Worm (Caenorhabditis elegans) whole organism, late embryonic: ENCODE data around the gene F59B10.3.

Experiments
- K02D7.2 ChIP-seq: sonication (generic microtip); optimal IDR thresholded peaks from 2 replicates; lab custom pipeline; 2017; ENCODE audit warnings: mild to moderate bottlenecking, missing genetic modification characterization, missing compliant biosample characterization
- che-1 ChIP-seq: sonication (generic microtip); optimal IDR thresholded peaks from 2 replicates; lab custom pipeline; 2016; ENCODE audit warnings: mild to moderate bottlenecking, missing genetic modification characterization, missing compliant biosample characterization
- fkh-10 ChIP-seq: fragments of 150-350 bp; optimal IDR thresholded peaks from 2 replicates; lab custom pipeline; 2014; ENCODE audit warnings: missing biosample characterization, missing genetic modification reagents, missing genetic modification characterization
- hlh-30 ChIP-seq: sonication (generic microtip); optimal IDR thresholded peaks from 2 replicates; lab custom pipeline; 2017; ENCODE audit warnings: antibody characterized with exemption, missing genetic modification characterization, missing compliant biosample characterization; ENCODE audit not compliant: insufficient read depth
- pha-4 ChIP-seq: fragments of 150-350 bp; optimal IDR thresholded peaks from 2 replicates; lab custom pipeline; 2018; ENCODE audit warnings: missing biosample characterization, missing genetic modification reagents, missing genetic modification characterization
- rnt-1 ChIP-seq: sonication (generic microtip); optimal IDR thresholded peaks from 2 replicates; lab custom pipeline; 2016; ENCODE audit warnings: missing genetic modification characterization, missing compliant biosample characterization
- sox-4 ChIP-seq: sonication (generic microtip); optimal IDR thresholded peaks from 2 replicates; lab custom pipeline; 2017; ENCODE audit warnings: mild to moderate bottlenecking, missing genetic modification characterization, inconsistent platforms, missing compliant biosample characterization
- zip-5 ChIP-seq: sonication (generic microtip); optimal IDR thresholded peaks from 2 replicates; lab custom pipeline; 2016; ENCODE audit warnings: missing genetic modification characterization, missing compliant biosample characterization
- ztf-16 ChIP-seq: sonication (generic microtip); optimal IDR thresholded peaks from 2 replicates; lab custom pipeline; 2017; ENCODE audit warnings: missing genetic modification characterization, missing compliant biosample characterization

DNA sequence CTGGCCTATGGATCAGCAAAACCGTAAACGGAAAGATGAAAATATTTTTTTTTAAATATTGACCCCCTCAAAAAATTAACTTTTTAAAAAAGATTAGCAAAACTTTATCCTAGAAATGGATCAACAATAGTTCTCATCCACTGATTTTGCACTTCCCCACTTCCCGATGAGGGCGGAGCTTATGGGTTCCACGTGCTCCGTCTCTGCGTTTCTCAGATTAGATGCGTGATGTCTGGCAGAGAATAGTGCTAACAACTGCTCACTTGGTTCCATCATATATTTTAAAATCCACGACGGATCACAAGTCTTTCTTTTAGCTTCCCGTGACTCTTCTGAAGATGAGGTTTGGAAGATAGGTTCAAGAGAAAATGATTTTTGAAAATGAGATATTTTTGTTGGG, 48.0 kb downstream of the F59B10.3 start:
- TF ChIP-seq ztf-16 (tag; lab: Kevin White, UChicago) = no peak
- no peak for TF ChIP-seq pha-4 (tag; lab: Kevin White, UChicago)
- no peak for TF ChIP-seq rnt-1 (tag; lab: Kevin White, UChicago)
- no peak for TF ChIP-seq fkh-10 (GFP tag; lab: Kevin White, UChicago)
- no peak for TF ChIP-seq K02D7.2 (tag; lab: Kevin White, UChicago)
- no peak for TF ChIP-seq sox-4 (tag; lab: Kevin White, UChicago)
- no peak for TF ChIP-seq zip-5 (tag; lab: Kevin White, UChicago)
- peak; percentile 50 for TF ChIP-seq hlh-30
- no peak for TF ChIP-seq che-1
